Worm (Caenorhabditis elegans) whole organism, L4 larva: ENCODE results near the gene cdka-1.
A peak's percentile ranks its signal among the peaks of the same experiment; 100 is the strongest.

ENCODE experiments used
- D1046.2 ChIP-seq: fragments of 200-800 bp; sonication (Bioruptor generic); IDR thresholded peaks from 2 replicates; pipeline ENCODE4 v1.3.6; 2022; ENCODE audit warnings: missing genetic modification characterization, missing compliant biosample characterization
- F26F4.8 ChIP-seq: fragments of 200-800 bp; sonication (Bioruptor generic); conservative IDR thresholded peaks from 2 replicates; pipeline ENCODE4 v1.3.6; 2022; ENCODE audit warnings: missing genetic modification characterization, missing compliant biosample characterization
- F37D6.2 ChIP-seq: sonication (generic microtip); optimal IDR thresholded peaks from 2 replicates; lab custom pipeline; 2016; ENCODE audit warnings: mild to moderate bottlenecking, missing genetic modification characterization, missing compliant biosample characterization
- F44E2.7 ChIP-seq: fragments of 200-800 bp; sonication (Bioruptor generic); IDR thresholded peaks from 2 replicates; pipeline ENCODE4 v2.1.2; 2022; ENCODE audit warnings: missing genetic modification characterization, missing compliant biosample characterization
- F49E8.2 ChIP-seq: sonication (generic microtip); optimal IDR thresholded peaks from 2 replicates; lab custom pipeline; 2016; ENCODE audit warnings: missing compliant biosample characterization, mild to moderate bottlenecking, missing genetic modification characterization, borderline replicate concordance
- T20F7.1 ChIP-seq: fragments of 200-800 bp; sonication (Bioruptor generic); optimal IDR thresholded peaks from 2 replicates; lab custom pipeline; 2018; ENCODE audit warnings: mild to moderate bottlenecking, missing genetic modification characterization, missing compliant biosample characterization
- T26A8.4 ChIP-seq: fragments of 200-800 bp; sonication (Bioruptor generic); IDR thresholded peaks from 2 replicates; pipeline ENCODE4 v1.3.6; 2022; ENCODE audit warnings: missing genetic modification characterization, missing compliant biosample characterization
- Y105C5A.15 ChIP-seq: fragments of 200-800 bp; sonication (Bioruptor generic); IDR thresholded peaks from 2 replicates; pipeline ENCODE4 v1.3.6; 2022; ENCODE audit warnings: missing genetic modification characterization, missing compliant biosample characterization
- Y5F2A.4 ChIP-seq: fragments of 200-800 bp; sonication (Bioruptor generic); optimal IDR thresholded peaks from 2 replicates; lab custom pipeline; 2018; ENCODE audit warnings: mild to moderate bottlenecking, missing genetic modification characterization, missing compliant biosample characterization
- ZK546.5 ChIP-seq, 2 experiments: sonication (generic microtip); optimal IDR thresholded peaks; 2 replicates each; lab custom pipeline; 2017; ENCODE audit warnings: missing biosample characterization in 2 of 2, missing genetic modification characterization in 2 of 2
- ceh-20 ChIP-seq: fragments of 200-800 bp; sonication (Bioruptor generic); IDR thresholded peaks from 2 replicates; pipeline ENCODE4 v1.3.6; 2022; ENCODE audit warnings: missing genetic modification reagents, missing genetic modification characterization, missing compliant biosample characterization
- ceh-28 ChIP-seq: fragments of 150-350 bp; optimal IDR thresholded peaks from 2 replicates; lab custom pipeline; 2014; ENCODE audit warnings: missing biosample characterization, missing genetic modification reagents, missing genetic modification characterization
- ceh-44 ChIP-seq: fragments of 200-800 bp; sonication (Bioruptor generic); IDR thresholded peaks from 2 replicates; pipeline ENCODE4 v1.3.6; 2022; ENCODE audit warnings: missing genetic modification reagents, missing genetic modification characterization, missing compliant biosample characterization
- ces-1 ChIP-seq: fragments of 150-350 bp; sonication (generic microtip); optimal IDR thresholded peaks from 4 replicates; lab custom pipeline; 2014; ENCODE audit warnings: missing biosample characterization, missing genetic modification reagents, missing genetic modification characterization
- cey-2 ChIP-seq: sonication (generic microtip); optimal IDR thresholded peaks from 3 replicates; lab custom pipeline; 2017; ENCODE audit warnings: missing genetic modification characterization, mild to moderate bottlenecking, missing compliant biosample characterization, antibody characterized with exemption, borderline replicate concordance; ENCODE audit not compliant: insufficient read depth
- ctbp-1 ChIP-seq: fragments of 200-800 bp; sonication (Bioruptor generic); IDR thresholded peaks from 2 replicates; pipeline ENCODE4 v1.3.6; 2022; ENCODE audit warnings: missing genetic modification reagents, missing genetic modification characterization, missing compliant biosample characterization
- daf-12 ChIP-seq: fragments of 150-350 bp; optimal IDR thresholded peaks from 2 replicates; lab custom pipeline; 2014; ENCODE audit warnings: missing biosample characterization, missing genetic modification reagents, missing genetic modification characterization
- daf-16 ChIP-seq, 3 experiments: sonication (generic microtip); optimal IDR thresholded peaks; 2 replicates each; lab custom pipeline; 2016 to 2017; ENCODE audit warnings: missing genetic modification characterization in 3 of 3, missing genetic modification reagents in 3 of 3, mild to moderate bottlenecking in 2 of 3, missing compliant biosample characterization in 2 of 3, missing biosample characterization in 1 of 3, moderate library complexity in 1 of 3
- daf-19 ChIP-seq: fragments of 200-800 bp; sonication (Bioruptor generic); conservative IDR thresholded peaks from 2 replicates; pipeline ENCODE4 v1.3.6; 2022; ENCODE audit warnings: missing genetic modification characterization, missing compliant biosample characterization
- dmd-6 ChIP-seq: fragments of 200-800 bp; sonication (Bioruptor generic); IDR thresholded peaks from 2 replicates; pipeline ENCODE4 v1.3.6; 2022; ENCODE audit warnings: missing genetic modification reagents, missing genetic modification characterization, missing compliant biosample characterization
- duxl-1 ChIP-seq: sonication (generic microtip); optimal IDR thresholded peaks from 2 replicates; lab custom pipeline; 2016; ENCODE audit warnings: mild to moderate bottlenecking, missing genetic modification characterization, moderate library complexity, missing compliant biosample characterization; ENCODE audit not compliant: poor library complexity
- dve-1 ChIP-seq: sonication (generic microtip); optimal IDR thresholded peaks from 2 replicates; lab custom pipeline; 2017; ENCODE audit warnings: antibody characterized with exemption, mild to moderate bottlenecking, missing genetic modification characterization, missing compliant biosample characterization; ENCODE audit not compliant: insufficient read depth
- egl-43 ChIP-seq: fragments of 200-800 bp; sonication (Bioruptor generic); IDR thresholded peaks from 2 replicates; pipeline ENCODE4 v1.3.6; 2022; ENCODE audit warnings: missing genetic modification reagents, missing genetic modification characterization, missing compliant biosample characterization
- hif-1 ChIP-seq, 2 experiments: sonication (generic microtip); optimal IDR thresholded peaks; 2 replicates each; lab custom pipeline; 2016 to 2017; ENCODE audit warnings: missing compliant biosample characterization in 2 of 2, missing genetic modification characterization in 2 of 2, missing genetic modification reagents in 2 of 2, missing genotype in 2 of 2, mild to moderate bottlenecking in 1 of 2
- hlh-11 ChIP-seq: fragments of 200-800 bp; sonication (Bioruptor generic); optimal IDR thresholded peaks from 2 replicates; lab custom pipeline; 2018; ENCODE audit warnings: mild to moderate bottlenecking, missing genetic modification characterization, missing compliant biosample characterization
- hlh-30 ChIP-seq: sonication (generic microtip); optimal IDR thresholded peaks from 2 replicates; lab custom pipeline; 2017; ENCODE audit warnings: antibody characterized with exemption, mild to moderate bottlenecking, missing genetic modification characterization, missing compliant biosample characterization; ENCODE audit not compliant: insufficient read depth
- hmg-1.1 ChIP-seq: fragments of 200-800 bp; sonication (Bioruptor generic); IDR thresholded peaks from 2 replicates; pipeline ENCODE4 v1.3.6; 2022; ENCODE audit warnings: missing genetic modification reagents, missing genetic modification characterization, missing compliant biosample characterization
- jun-1 ChIP-seq: fragments of 150-350 bp; optimal IDR thresholded peaks from 2 replicates; lab custom pipeline; 2014; ENCODE audit warnings: missing biosample characterization, missing genetic modification reagents, missing genetic modification characterization
- lin-13 ChIP-seq: fragments of 150-350 bp; optimal IDR thresholded peaks from 2 replicates; lab custom pipeline; 2014; ENCODE audit warnings: missing biosample characterization, missing genetic modification reagents, missing genetic modification characterization
- lin-15B ChIP-seq: fragments of 150-350 bp; sonication (generic microtip); optimal IDR thresholded peaks from 3 replicates; lab custom pipeline; 2014; ENCODE audit warnings: missing biosample characterization, missing genetic modification characterization
- lsy-2 ChIP-seq, 2 experiments: fragments of 150-350 bp in 1 of 2; sonication (generic microtip) in 1 of 2; optimal IDR thresholded peaks; 2 replicates each; lab custom pipeline; 2014 to 2017; ENCODE audit warnings: missing biosample characterization in 2 of 2, missing genetic modification characterization in 2 of 2
- nhr-11 ChIP-seq: fragments of 150-350 bp; optimal IDR thresholded peaks from 2 replicates; lab custom pipeline; 2014; ENCODE audit warnings: missing biosample characterization, missing genetic modification characterization
- nhr-111 ChIP-seq: fragments of 200-800 bp; sonication (Bioruptor generic); optimal IDR thresholded peaks from 2 replicates; lab custom pipeline; 2018; ENCODE audit warnings: mild to moderate bottlenecking, missing genetic modification characterization, missing compliant biosample characterization
- nhr-41 ChIP-seq: fragments of 200-800 bp; sonication (Bioruptor generic); IDR thresholded peaks from 2 replicates; pipeline ENCODE4 v1.3.6; 2022; ENCODE audit warnings: missing genetic modification reagents, missing genetic modification characterization, missing compliant biosample characterization
- nhr-42 ChIP-seq: fragments of 200-800 bp; sonication (Bioruptor generic); IDR thresholded peaks from 2 replicates; pipeline ENCODE4 v1.3.6; 2022; ENCODE audit warnings: missing genetic modification characterization, missing compliant biosample characterization
- nhr-48 ChIP-seq: sonication (generic microtip); optimal IDR thresholded peaks from 2 replicates; lab custom pipeline; 2016; ENCODE audit warnings: mild to moderate bottlenecking, missing genetic modification characterization, missing compliant biosample characterization
- nhr-6 ChIP-seq: fragments of 150-350 bp; optimal IDR thresholded peaks from 2 replicates; lab custom pipeline; 2014; ENCODE audit warnings: missing biosample characterization, missing genetic modification characterization
- nhr-76 ChIP-seq: fragments of 150-350 bp; optimal IDR thresholded peaks from 2 replicates; lab custom pipeline; 2014; ENCODE audit warnings: missing biosample characterization, missing genetic modification characterization
- rbr-2 ChIP-seq: sonication (generic microtip); optimal IDR thresholded peaks from 2 replicates; lab custom pipeline; 2016; ENCODE audit warnings: missing genotype, missing genetic modification characterization, missing compliant biosample characterization
- skn-1 ChIP-seq: fragments of 150-350 bp; optimal IDR thresholded peaks from 2 replicates; lab custom pipeline; 2014; ENCODE audit warnings: missing biosample characterization, missing genetic modification characterization
- snpc-1.2 ChIP-seq: fragments of 200-800 bp; sonication (Bioruptor generic); IDR thresholded peaks from 2 replicates; pipeline ENCODE4 v1.3.6; 2022; ENCODE audit warnings: missing genetic modification reagents, missing genetic modification characterization, missing compliant biosample characterization
- spr-3 ChIP-seq: fragments of 200-800 bp; sonication (Bioruptor generic); optimal IDR thresholded peaks from 2 replicates; lab custom pipeline; 2018; ENCODE audit warnings: mild to moderate bottlenecking, missing genetic modification characterization, missing compliant biosample characterization
- tag-97 ChIP-seq: fragments of 200-800 bp; sonication (Bioruptor generic); IDR thresholded peaks from 2 replicates; pipeline ENCODE4 v1.3.6; 2022; ENCODE audit warnings: missing genetic modification characterization, missing compliant biosample characterization
- tra-1 ChIP-seq: fragments of 200-800 bp; sonication (Bioruptor generic); IDR thresholded peaks from 2 replicates; pipeline ENCODE4 v1.3.6; 2022; ENCODE audit warnings: missing genetic modification reagents, missing genetic modification characterization, missing compliant biosample characterization
- unc-130 ChIP-seq: sonication (generic microtip); optimal IDR thresholded peaks from 2 replicates; lab custom pipeline; 2016; ENCODE audit warnings: missing genetic modification reagents, missing genetic modification characterization, missing compliant biosample characterization
- unc-39 ChIP-seq: sonication (generic microtip); optimal IDR thresholded peaks from 2 replicates; lab custom pipeline; 2017; ENCODE audit warnings: missing biosample characterization, missing genetic modification characterization
- vab-7 ChIP-seq: fragments of 200-800 bp; sonication (Bioruptor generic); IDR thresholded peaks from 2 replicates; pipeline ENCODE4 v1.3.6; 2022; ENCODE audit warnings: missing genetic modification reagents, missing genetic modification characterization, missing compliant biosample characterization
- zip-2 ChIP-seq: fragments of 150-350 bp; optimal IDR thresholded peaks from 2 replicates; lab custom pipeline; 2014; ENCODE audit warnings: missing biosample characterization, missing genetic modification characterization
- ztf-11 ChIP-seq: fragments of 150-350 bp; optimal IDR thresholded peaks from 2 replicates; lab custom pipeline; 2014; ENCODE audit warnings: missing biosample characterization, missing genetic modification characterization
- ztf-7 ChIP-seq: fragments of 150-350 bp; optimal IDR thresholded peaks from 2 replicates; lab custom pipeline; 2014; ENCODE audit warnings: missing biosample characterization, missing genetic modification characterization

Gene cdka-1

DNA sequence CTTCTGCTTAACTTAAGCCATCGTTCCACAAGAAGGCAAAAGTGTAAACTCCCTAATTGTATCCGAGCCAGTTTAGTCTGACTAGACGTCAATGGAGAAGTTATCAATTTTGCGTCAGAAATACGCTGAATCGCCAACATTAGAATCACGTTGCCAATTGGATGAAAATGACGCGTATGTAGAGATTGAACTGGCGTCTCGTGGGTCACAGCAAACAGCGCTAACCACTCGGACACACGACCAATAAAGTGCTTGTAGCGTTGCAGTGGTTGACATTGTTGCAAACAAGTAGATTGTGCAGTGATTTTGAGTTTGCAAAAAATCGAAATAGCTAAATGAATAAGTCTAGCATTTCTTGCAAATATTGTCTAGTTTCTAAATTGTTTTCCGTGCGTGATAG is 31.0 kb downstream of the cdka-1 start (continued):
- peak; percentile 84 for TF ChIP-seq ctbp-1 (GFP tag; lab: Robert Waterston, UW)
- peak in 1 of 2 experiments; percentile 74 for TF ChIP-seq hif-1 (tag; optimal IDR thresholded peaks at IDR 0.05; lab: Kevin White, UChicago)
- TF ChIP-seq cey-2 (tag; lab: Kevin White, UChicago), result no peak
- TF ChIP-seq hlh-30 (tag; lab: Kevin White, UChicago), result peak; percentile 87
- peak; percentile 91 for TF ChIP-seq nhr-41 (GFP tag; lab: Robert Waterston, UW)
- TF ChIP-seq F26F4.8 (GFP tag; lab: Robert Waterston, UW), result peak; percentile 96
- TF ChIP-seq jun-1 (tag; lab: Kevin White, UChicago), result peak; percentile 28
- TF ChIP-seq nhr-42 (GFP tag; lab: Robert Waterston, UW), result peak; percentile 81
- peak; percentile 84 for TF ChIP-seq unc-130 (GFP tag; lab: Kevin White, UChicago)
- no peak for TF ChIP-seq ces-1 (GFP tag; lab: Kevin White, UChicago)
- peak; percentile 93 for TF ChIP-seq nhr-111 (GFP tag; lab: Kevin White, UChicago)
- TF ChIP-seq lin-15B (tag; lab: Kevin White, UChicago), result no peak
- TF ChIP-seq Y5F2A.4 (GFP tag; lab: Kevin White, UChicago), result peak; percentile 75
- peak; percentile 94 for TF ChIP-seq egl-43
- TF ChIP-seq nhr-11 (tag; lab: Kevin White, UChicago), result peak; percentile 53
- TF ChIP-seq unc-39 (tag; lab: Kevin White, UChicago), result no peak
- TF ChIP-seq daf-12 (tag; lab: Kevin White, UChicago), result no peak
- TF ChIP-seq tag-97 (GFP tag; lab: Robert Waterston, UW), result no peak
- TF ChIP-seq D1046.2 (GFP tag; lab: Robert Waterston, UW), result peak; percentile 84
- peak; percentile 62 for TF ChIP-seq lin-13 (GFP tag; lab: Kevin White, UChicago)
- TF ChIP-seq dve-1 (tag; lab: Kevin White, UChicago), result peak; percentile 76
- peak; percentile 66 for TF ChIP-seq rbr-2 (tag; lab: Kevin White, UChicago)
- peak; percentile 75 for TF ChIP-seq F49E8.2
- peak; percentile 77 for TF ChIP-seq dmd-6 (GFP tag; lab: Robert Waterston, UW)
- TF ChIP-seq daf-19 (GFP tag; lab: Robert Waterston, UW), result peak; percentile 89
- peak; percentile 1 to 80 for TF ChIP-seq lsy-2 (tag; optimal IDR thresholded peaks at IDR 0.05; lab: Kevin White, UChicago)
- TF ChIP-seq nhr-6 (tag; lab: Kevin White, UChicago), result peak; percentile 51
- TF ChIP-seq ztf-7 (tag; lab: Kevin White, UChicago), result peak; percentile 75
- TF ChIP-seq hmg-1.1 (GFP tag; lab: Robert Waterston, UW), result peak; percentile 80
- TF ChIP-seq ceh-20 (GFP tag; lab: Robert Waterston, UW), result peak; percentile 75; the same call in 1 of the 2 replicates
- peak; percentile 85 for TF ChIP-seq duxl-1 (tag; lab: Kevin White, UChicago)
- TF ChIP-seq vab-7 (GFP tag; lab: Robert Waterston, UW), result peak; percentile 91
- peak; percentile 70 to 80 for TF ChIP-seq daf-16 (GFP tag; optimal IDR thresholded peaks at IDR 0.05; lab: Kevin White, UChicago)
- TF ChIP-seq daf-16 (tag; optimal IDR thresholded peaks at IDR 0.05; lab: Kevin White, UChicago), result peak; percentile 68
- TF ChIP-seq F37D6.2 (tag; lab: Kevin White, UChicago), result peak; percentile 30
- TF ChIP-seq Y105C5A.15 (GFP tag; lab: Robert Waterston, UW), result 0 out of 2 replicates have a peak, but pooled peaks have one; percentile 44
- TF ChIP-seq hlh-11 (tag; lab: Kevin White, UChicago), result peak; percentile 76
- peak; percentile 56 for TF ChIP-seq zip-2 (tag; lab: Kevin White, UChicago)
- TF ChIP-seq nhr-76 (tag; lab: Kevin White, UChicago), result no peak
- TF ChIP-seq T20F7.1 (GFP tag; lab: Kevin White, UChicago), result peak; percentile 68
- peak; percentile 77 for TF ChIP-seq nhr-48 (tag; lab: Kevin White, UChicago)
- TF ChIP-seq T26A8.4 (GFP tag; lab: Robert Waterston, UW), result peak; percentile 78
- no peak; the same call in 1 of the 2 replicates for TF ChIP-seq tra-1
- TF ChIP-seq ZK546.5 (tag; optimal IDR thresholded peaks at IDR 0.05; lab: Kevin White, UChicago), result no peak
- TF ChIP-seq snpc-1.2 (GFP tag; lab: Robert Waterston, UW), result peak; percentile 81
- peak; percentile 78; the same call in 1 of the 2 replicates for TF ChIP-seq F44E2.7 (GFP tag; lab: Robert Waterston, UW)
- TF ChIP-seq ceh-44 (GFP tag; lab: Robert Waterston, UW), result peak; percentile 90
- TF ChIP-seq spr-3 (GFP tag; lab: Kevin White, UChicago), result peak; percentile 83
- TF ChIP-seq ztf-11 (tag; lab: Kevin White, UChicago), result no peak
- no peak for TF ChIP-seq ceh-28 (tag; lab: Kevin White, UChicago)
- TF ChIP-seq skn-1 (tag; lab: Kevin White, UChicago), result no peak
